Worm (Caenorhabditis elegans): ENCODE results near the gene D1044.7.

The D1044.7 gene

ce11 chrIII:5495168-5495567, 13.4 kb downstream of the D1044.7 start, which contains the start of gene R02F2.8:
R02F2.8 (minus strand) TSS chrIII:5495268.
- TF ChIP-seq let-607 (tag; optimal IDR thresholded peaks at IDR 0.05) (no peak), B0035.1 (tag; optimal IDR thresholded peaks at IDR 0.05) (no peak), mes-4 (tag; optimal IDR thresholded peaks at IDR 0.05) (no peak), snpc-1.1 (tag; optimal IDR thresholded peaks at IDR 0.05; ENCODE audit: insufficient read depth) (no peak), F10E7.11 (tag; optimal IDR thresholded peaks at IDR 0.05) (no peak), attf-6 (GFP tag; IDR thresholded peaks at IDR 0.05) (no peak), F57A8.1 (GFP tag; optimal IDR thresholded peaks at IDR 0.05) (no peak), hlh-26 (GFP tag; conservative IDR thresholded peaks at IDR 0.05) (no peak), mcd-1 (GFP tag; IDR thresholded peaks at IDR 0.05) (no peak), Y79H2A.3 (GFP tag; conservative IDR thresholded peaks at IDR 0.05) (no peak)

ce11 chrIII:5487087-5487603, 21.4 kb downstream of the D1044.7 start, which contains the start of gene osg-1:
osg-1 (plus strand) TSS chrIII:5487553.
- TF ChIP-seq ZK185.1 (tag; optimal IDR thresholded peaks at IDR 0.05; ENCODE audit: poor library complexity, severe bottlenecking) (no peak), let-526 (GFP tag; IDR thresholded peaks at IDR 0.05) (no peak), cebp-1 (GFP tag; IDR thresholded peaks at IDR 0.05) (no peak), cebp-1 (tag; optimal IDR thresholded peaks at IDR 0.05) (no peak)

- TF ChIP-seq F57C9.4 (tag; optimal IDR thresholded peaks at IDR 0.05), result no peak
- no peak for TF ChIP-seq nhr-120 (GFP tag; IDR thresholded peaks at IDR 0.05)
- TF ChIP-seq ztf-3 (GFP tag; optimal IDR thresholded peaks at IDR 0.05), result no peak
- TF ChIP-seq chd-7 (tag; optimal IDR thresholded peaks at IDR 0.05), result no peak
- no peak for TF ChIP-seq bed-1 (GFP tag; IDR thresholded peaks at IDR 0.05)
- no peak for TF ChIP-seq attf-3 (GFP tag; conservative IDR thresholded peaks at IDR 0.05)
- TF ChIP-seq hrde-1 (tag; optimal IDR thresholded peaks at IDR 0.05; ENCODE audit: borderline replicate concordance), result no peak
- TF ChIP-seq tbp1 (GFP tag; optimal IDR thresholded peaks at IDR 0.05), result no peak
- TF ChIP-seq tlf-1 (GFP tag; optimal IDR thresholded peaks at IDR 0.05), result no peak
- no peak for TF ChIP-seq nhr-179 (tag; optimal IDR thresholded peaks at IDR 0.05)
- no peak for TF ChIP-seq Y56A3A.18 (GFP tag; IDR thresholded peaks at IDR 0.05)
- TF ChIP-seq lin-54 (GFP tag; optimal IDR thresholded peaks at IDR 0.05), result no peak
- no peak for TF ChIP-seq gei-17 (GFP tag; optimal IDR thresholded peaks at IDR 0.05)
- no peak for TF ChIP-seq F57A8.1 (GFP tag; optimal IDR thresholded peaks at IDR 0.05)
- TF ChIP-seq nhr-80 (tag; optimal IDR thresholded peaks at IDR 0.05), result no peak
- TF ChIP-seq egrh-3 (GFP tag; IDR thresholded peaks at IDR 0.05), result no peak
- no peak for TF ChIP-seq ztf-22 (GFP tag; optimal IDR thresholded peaks at IDR 0.05)
- no peak for TF ChIP-seq mcd-1 (GFP tag; IDR thresholded peaks at IDR 0.05)
- TF ChIP-seq ceh-79 (tag; optimal IDR thresholded peaks at IDR 0.05), result no peak
Measured at ce11 chrIII:5486345-5486744, 22.2 kb downstream of the D1044.7 start.

- TF ChIP-seq attf-3 (GFP tag; conservative IDR thresholded peaks at IDR 0.05), result no peak
- no peak for TF ChIP-seq ztf-6 (GFP tag; IDR thresholded peaks at IDR 0.05)
- TF ChIP-seq C06A6.2 (GFP tag; conservative IDR thresholded peaks at IDR 0.05), result no peak
- peak; percentile 78 for TF ChIP-seq madf-6 (GFP tag; IDR thresholded peaks at IDR 0.05)
- TF ChIP-seq fkh-3 (tag; optimal IDR thresholded peaks at IDR 0.05), result no peak
- no peak for TF ChIP-seq madf-3 (GFP tag; IDR thresholded peaks at IDR 0.05)
- TF ChIP-seq F39B2.1 (GFP tag; IDR thresholded peaks at IDR 0.05), result no peak
- TF ChIP-seq ZK185.1 (tag; optimal IDR thresholded peaks at IDR 0.05; ENCODE audit: poor library complexity, severe bottlenecking), result no peak
- no peak for TF ChIP-seq repo-1 (tag; optimal IDR thresholded peaks at IDR 0.05)
- peak; percentile 82 for TF ChIP-seq F33H1.4 (GFP tag; IDR thresholded peaks at IDR 0.05)
- TF ChIP-seq rec-8 (tag; optimal IDR thresholded peaks at IDR 0.05), result no peak
- TF ChIP-seq efl-1 (GFP tag; optimal IDR thresholded peaks at IDR 0.05), result peak; percentile 54
- no peak for TF ChIP-seq sptf-2 (GFP tag; optimal IDR thresholded peaks at IDR 0.05)
- TF ChIP-seq xnd-1 (tag; optimal IDR thresholded peaks at IDR 0.05), result peak; percentile 74
- no peak for TF ChIP-seq nfya-2 (GFP tag; IDR thresholded peaks at IDR 0.05)
Measured at ce11 chrIII:5483738-5484315, 24.7 kb downstream of the D1044.7 start, which contains the start of the genes R02F2.7 and R02F2.4. R02F2.7 (minus strand) TSS chrIII:5483773. R02F2.4 (plus strand) TSS chrIII:5484289.
